Fruit fly (Drosophila melanogaster) whole organism, embryonic: ENCODE results near the gene Cisd2.

Experiments used
- CG10979 ChIP-seq: fragments of 200-800 bp; sonication (Bioruptor generic); optimal IDR thresholded peaks from 2 replicates; lab custom pipeline; 2018; ENCODE audit warnings: missing biosample characterization, mild to moderate bottlenecking, missing genetic modification characterization, moderate library complexity
- CG12299 ChIP-seq: fragments of 200-800 bp; sonication (Bioruptor generic); optimal IDR thresholded peaks from 2 replicates; lab custom pipeline; 2018; ENCODE audit warnings: missing biosample characterization, mild to moderate bottlenecking, missing genetic modification characterization
- CG4707 ChIP-seq: fragments of 200-800 bp; sonication (Bioruptor generic); optimal IDR thresholded peaks from 2 replicates; lab custom pipeline; 2018; ENCODE audit warnings: missing biosample characterization, mild to moderate bottlenecking, missing genetic modification characterization, moderate library complexity
- D19B ChIP-seq: fragments of 200-800 bp; sonication (Bioruptor generic); optimal IDR thresholded peaks from 2 replicates; lab custom pipeline; 2017; ENCODE audit warnings: missing biosample characterization, mild to moderate bottlenecking, missing genetic modification characterization
- Taf1 ChIP-seq: fragments of 200-800 bp; sonication (Bioruptor generic); IDR thresholded peaks from 2 replicates; pipeline ENCODE4 v1.3.6; 2022; ENCODE audit warnings: missing biosample characterization, missing genetic modification characterization
- Xrp1 ChIP-seq: fragments of 200-800 bp; sonication (Bioruptor generic); IDR thresholded peaks from 2 replicates; pipeline ENCODE4 v1.3.6; 2022; ENCODE audit warnings: missing biosample characterization, missing genetic modification characterization
- bsh ChIP-seq, 2 experiments: fragments of 200-800 bp; sonication (Bioruptor generic); optimal IDR thresholded peaks; 2 replicates each; lab custom pipeline; 2017 to 2018; ENCODE audit warnings: mild to moderate bottlenecking in 2 of 2, missing biosample characterization in 2 of 2, missing genetic modification characterization in 2 of 2, moderate library complexity in 1 of 2
- fd64A ChIP-seq: fragments of 200-800 bp; sonication (Bioruptor generic); optimal IDR thresholded peaks from 3 replicates; lab custom pipeline; 2018; ENCODE audit warnings: missing biosample characterization, mild to moderate bottlenecking, missing genetic modification characterization
- ken ChIP-seq: fragments of 200-800 bp; sonication (Bioruptor generic); IDR thresholded peaks from 3 replicates; pipeline ENCODE4 v1.3.6; 2022; ENCODE audit warnings: missing biosample characterization, missing genetic modification characterization
- ttk ChIP-seq: fragments of 200-800 bp; sonication (Bioruptor generic); IDR thresholded peaks from 2 replicates; pipeline ENCODE4 v2.1.2; 2022; ENCODE audit warnings: missing biosample characterization, missing genetic modification characterization

dm6 chr3R:29207996-29208395 lies 15.2 kb downstream of the Cisd2 start:
- TF ChIP-seq CG12299 (tag; lab: Kevin White, UChicago) (peak; percentile 25), fd64A (GFP tag; lab: Kevin White, UChicago) (peak; percentile 30), D19B (GFP tag; lab: Kevin White, UChicago) (no peak), Xrp1 (GFP tag; lab: Robert Waterston, UW) (peak; percentile 75), CG10979 (peak; percentile 83), ken (peak; percentile 56; the same call in 2 of the 3 replicates), bsh (GFP tag; optimal IDR thresholded peaks at IDR 0.05; lab: Kevin White, UChicago) (peak; percentile 71 to 88), ttk (GFP tag; lab: Robert Waterston, UW) (peak; percentile 54), CG4707 (GFP tag; lab: Kevin White, UChicago) (peak; percentile 71), Taf1 (no peak)
